Worm (Caenorhabditis elegans) whole organism, mixed stage, embryonic: ENCODE measurements around the gene K08F9.4.

Source experiments
- M03D4.4 ChIP-seq: sonication (generic microtip); optimal IDR thresholded peaks from 2 replicates; lab custom pipeline; 2017; ENCODE audit warnings: mild to moderate bottlenecking, missing genetic modification characterization, missing compliant biosample characterization
- bed-3 ChIP-seq: fragments of 200-800 bp; sonication (Bioruptor generic); optimal IDR thresholded peaks from 3 replicates; lab custom pipeline; 2018; ENCODE audit warnings: mild to moderate bottlenecking, missing genetic modification characterization, moderate library complexity, missing compliant biosample characterization
- blmp-1 ChIP-seq: fragments of 150-350 bp; optimal IDR thresholded peaks from 2 replicates; lab custom pipeline; 2014; ENCODE audit warnings: missing biosample characterization, missing genetic modification characterization
- ceh-39 ChIP-seq: fragments of 150-350 bp; optimal IDR thresholded peaks from 2 replicates; lab custom pipeline; 2014; ENCODE audit warnings: missing biosample characterization, missing genetic modification characterization
- ceh-43 ChIP-seq: fragments of 200-800 bp; sonication (Bioruptor generic); optimal IDR thresholded peaks from 2 replicates; lab custom pipeline; 2018; ENCODE audit warnings: mild to moderate bottlenecking, missing genetic modification characterization, moderate library complexity, missing compliant biosample characterization
- ceh-83 ChIP-seq: fragments of 200-800 bp; sonication (Bioruptor generic); optimal IDR thresholded peaks from 2 replicates; lab custom pipeline; 2018; ENCODE audit warnings: mild to moderate bottlenecking, missing genetic modification characterization, missing compliant biosample characterization
- ces-1 ChIP-seq: fragments of 150-350 bp; optimal IDR thresholded peaks from 2 replicates; lab custom pipeline; 2014; ENCODE audit warnings: missing biosample characterization, missing genetic modification reagents, missing genetic modification characterization
- cnd-1 ChIP-seq: fragments of 200-800 bp; sonication (Bioruptor generic); optimal IDR thresholded peaks from 2 replicates; lab custom pipeline; 2018; ENCODE audit warnings: mild to moderate bottlenecking, missing genetic modification characterization, missing compliant biosample characterization
- drap-1 ChIP-seq: fragments of 200-800 bp; sonication (Bioruptor generic); optimal IDR thresholded peaks from 3 replicates; lab custom pipeline; 2018; ENCODE audit warnings: mild to moderate bottlenecking, missing genetic modification characterization, missing compliant biosample characterization
- elt-1 ChIP-seq: sonication (generic microtip); optimal IDR thresholded peaks from 2 replicates; lab custom pipeline; 2017; ENCODE audit warnings: missing genetic modification characterization, mild to moderate bottlenecking, missing compliant biosample characterization, antibody characterized with exemption, moderate library complexity, borderline replicate concordance; ENCODE audit not compliant: insufficient read depth
- flh-1 ChIP-seq: fragments of 200-800 bp; sonication (Bioruptor generic); optimal IDR thresholded peaks from 2 replicates; lab custom pipeline; 2018; ENCODE audit warnings: mild to moderate bottlenecking, missing genetic modification characterization, moderate library complexity, missing compliant biosample characterization
- hlh-1 ChIP-seq: fragments of 150-350 bp; optimal IDR thresholded peaks from 2 replicates; lab custom pipeline; 2014; ENCODE audit warnings: missing biosample characterization, missing genetic modification reagents, missing genetic modification characterization
- lin-13 ChIP-seq: fragments of 150-350 bp; optimal IDR thresholded peaks from 2 replicates; lab custom pipeline; 2014; ENCODE audit warnings: missing biosample characterization, missing genetic modification characterization
- lin-32 ChIP-seq: fragments of 200-800 bp; sonication (Bioruptor generic); optimal IDR thresholded peaks from 2 replicates; lab custom pipeline; 2018; ENCODE audit warnings: mild to moderate bottlenecking, missing genetic modification characterization, missing compliant biosample characterization
- lsy-2 ChIP-seq: fragments of 150-350 bp; optimal IDR thresholded peaks from 2 replicates; lab custom pipeline; 2014; ENCODE audit warnings: missing biosample characterization, missing genetic modification characterization
- mep-1 ChIP-seq: fragments of 150-350 bp; optimal IDR thresholded peaks from 2 replicates; lab custom pipeline; 2017; ENCODE audit warnings: missing biosample characterization, missing genetic modification reagents, missing genetic modification characterization, inconsistent platforms
- mls-2 ChIP-seq: sonication (generic microtip); optimal IDR thresholded peaks from 2 replicates; lab custom pipeline; 2016; ENCODE audit warnings: mild to moderate bottlenecking, missing genetic modification characterization, moderate library complexity, missing compliant biosample characterization
- nhr-12 ChIP-seq: fragments of 150-350 bp; optimal IDR thresholded peaks from 2 replicates; lab custom pipeline; 2014; ENCODE audit warnings: missing biosample characterization, missing genetic modification characterization
- nhr-2 ChIP-seq: fragments of 150-350 bp; optimal IDR thresholded peaks from 2 replicates; lab custom pipeline; 2014; ENCODE audit warnings: missing biosample characterization, missing genetic modification characterization
- nhr-237 ChIP-seq: fragments of 150-350 bp; optimal IDR thresholded peaks from 2 replicates; lab custom pipeline; 2014; ENCODE audit warnings: missing biosample characterization, missing genetic modification characterization
- nhr-76 ChIP-seq: sonication (generic microtip); optimal IDR thresholded peaks from 2 replicates; lab custom pipeline; 2017; ENCODE audit warnings: missing biosample characterization, missing genetic modification characterization
- pha-4 ChIP-seq: fragments of 150-350 bp; optimal IDR thresholded peaks from 2 replicates; lab custom pipeline; 2018; ENCODE audit warnings: missing biosample characterization, missing genetic modification reagents, missing genetic modification characterization
- snpc-4 ChIP-seq: fragments of 150-350 bp; optimal IDR thresholded peaks from 2 replicates; lab custom pipeline; 2014; ENCODE audit warnings: missing biosample characterization, missing genetic modification characterization
- sptf-1 ChIP-seq: sonication (generic microtip); optimal IDR thresholded peaks from 2 replicates; lab custom pipeline; 2017; ENCODE audit warnings: mild to moderate bottlenecking, missing genetic modification characterization, moderate library complexity, missing compliant biosample characterization
- tbx-8 ChIP-seq: fragments of 200-800 bp; sonication (Bioruptor generic); optimal IDR thresholded peaks from 2 replicates; lab custom pipeline; 2018; ENCODE audit warnings: mild to moderate bottlenecking, missing genetic modification characterization, moderate library complexity, missing compliant biosample characterization
- unc-120 ChIP-seq: sonication (generic microtip); optimal IDR thresholded peaks from 2 replicates; lab custom pipeline; 2017; ENCODE audit warnings: missing genetic modification characterization, missing compliant biosample characterization; ENCODE audit not compliant: poor library complexity, severe bottlenecking
- unc-39 ChIP-seq: fragments of 150-350 bp; optimal IDR thresholded peaks from 2 replicates; lab custom pipeline; 2014; ENCODE audit warnings: missing biosample characterization, missing genetic modification characterization
- zip-8 ChIP-seq: fragments of 150-350 bp; optimal IDR thresholded peaks from 2 replicates; lab custom pipeline; 2014; ENCODE audit warnings: missing biosample characterization, missing genetic modification characterization

K08F9.4 gene

ce11 chrV:15186259-15186927 is 42.6 kb downstream of the K08F9.4 start, which contains the start of gene Y75B12B.3:
TSS of gene Y75B12B.3 (minus strand) at chrV:15186279.
- TF ChIP-seq lin-32 (no peak), cnd-1 (tag; lab: Kevin White, UChicago) (no peak), sptf-1 (tag; lab: Kevin White, UChicago) (no peak), ceh-39 (tag; lab: Kevin White, UChicago) (no peak), drap-1 (GFP tag; lab: Kevin White, UChicago) (no peak), zip-8 (tag; lab: Kevin White, UChicago) (no peak), unc-120 (tag; lab: Kevin White, UChicago) (no peak), elt-1 (tag; lab: Kevin White, UChicago) (no peak), nhr-12 (no peak), snpc-4 (tag; lab: Kevin White, UChicago) (no peak), lsy-2 (tag; lab: Kevin White, UChicago) (no peak), nhr-2 (tag; lab: Kevin White, UChicago) (no peak), ceh-43 (GFP tag; lab: Kevin White, UChicago) (no peak), mep-1 (tag; lab: Kevin White, UChicago) (no peak), M03D4.4 (tag; lab: Kevin White, UChicago) (no peak), tbx-8 (GFP tag; lab: Kevin White, UChicago) (no peak)
- TF ChIP-seq, all 35 proteins: peak for 0

DNA sequence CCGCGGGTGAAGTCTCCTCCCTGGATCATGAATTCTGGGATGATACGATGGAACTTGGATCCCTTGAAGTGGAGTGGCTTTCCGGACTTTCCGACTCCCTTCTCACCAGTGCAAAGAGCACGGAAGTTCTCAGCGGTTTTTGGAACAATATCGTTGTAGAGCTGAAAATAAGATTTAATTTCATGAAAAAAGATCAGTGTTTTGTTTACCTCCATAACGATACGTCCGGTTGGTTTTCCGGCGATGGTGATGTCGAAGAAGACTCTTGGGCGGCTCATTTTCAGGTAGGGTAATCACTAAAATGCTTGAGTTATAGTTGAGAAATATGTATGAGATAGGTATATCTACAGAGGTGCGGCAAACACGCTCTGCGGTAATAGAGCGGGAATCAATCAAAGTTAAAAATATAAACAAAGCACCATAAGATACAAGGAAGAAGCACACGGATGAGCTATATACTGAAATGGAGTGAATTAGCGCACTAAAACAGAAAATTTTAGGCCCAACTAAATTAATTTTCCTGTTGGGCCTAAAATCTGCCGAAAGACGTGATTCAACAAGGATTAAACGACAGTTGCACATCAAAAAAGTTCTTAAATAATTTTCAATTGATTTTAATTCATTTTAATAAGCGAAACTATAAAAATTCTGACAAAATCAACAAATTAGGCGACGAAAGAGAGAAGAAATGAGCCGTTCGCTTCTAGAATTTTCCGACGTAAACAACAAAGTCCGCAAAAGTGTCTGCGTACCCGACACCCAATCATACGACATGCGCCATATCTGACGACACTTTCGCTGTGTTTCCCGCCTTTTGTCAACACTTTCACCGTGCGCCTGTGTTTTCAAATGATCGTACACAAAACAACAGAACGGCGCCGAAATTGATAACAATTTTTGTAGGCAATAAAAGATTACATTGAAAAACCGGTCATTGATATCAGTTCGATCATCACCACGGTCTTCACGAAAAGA is 43.6 kb downstream of the K08F9.4 start, which contains the start of the genes cyn-7 and bath-36:
cyn-7 (minus strand) TSS at position 296 of the 975 bp plus-strand sequence.
bath-36 (plus strand) TSS at position 806 of the 975 bp plus-strand sequence.
- TF ChIP-seq ceh-83 (GFP tag; lab: Kevin White, UChicago) (no peak), ces-1 (GFP tag; lab: Kevin White, UChicago) (peak; percentile 68), blmp-1 (tag; lab: Kevin White, UChicago) (peak; percentile 13), nhr-237 (tag; lab: Kevin White, UChicago) (peak; percentile 1), nhr-2 (tag; lab: Kevin White, UChicago) (no peak), mep-1 (tag; lab: Kevin White, UChicago) (peak; percentile 56), ceh-43 (GFP tag; lab: Kevin White, UChicago) (no peak), bed-3 (GFP tag; lab: Kevin White, UChicago) (no peak), sptf-1 (tag; lab: Kevin White, UChicago) (peak; percentile 7), pha-4 (tag; lab: Kevin White, UChicago) (peak; percentile 92), lin-32 (no peak), lsy-2 (tag; lab: Kevin White, UChicago) (peak; percentile 54), lin-13 (peak; percentile 77), M03D4.4 (tag; lab: Kevin White, UChicago) (no peak), drap-1 (GFP tag; lab: Kevin White, UChicago) (peak; percentile 22), flh-1 (GFP tag; lab: Kevin White, UChicago) (no peak), unc-120 (tag; lab: Kevin White, UChicago) (peak; percentile 27)

- TF ChIP-seq lsy-2 (tag; lab: Kevin White, UChicago) (peak; percentile 83), pha-4 (tag; lab: Kevin White, UChicago) (peak; percentile 77), lin-13 (peak; percentile 58), nhr-76 (no peak), ceh-39 (tag; lab: Kevin White, UChicago) (peak; percentile 26), ces-1 (GFP tag; lab: Kevin White, UChicago) (peak; percentile 81), ceh-43 (GFP tag; lab: Kevin White, UChicago) (no peak), mep-1 (tag; lab: Kevin White, UChicago) (peak; percentile 78), nhr-237 (tag; lab: Kevin White, UChicago) (peak; percentile 71), hlh-1 (tag; lab: Kevin White, UChicago) (peak; percentile 18), mls-2 (tag; lab: Kevin White, UChicago) (no peak), flh-1 (GFP tag; lab: Kevin White, UChicago) (no peak), unc-39 (tag; lab: Kevin White, UChicago) (no peak), lin-32 (no peak)
Observed at ce11 chrV:15189567-15189966, 45.7 kb downstream of the K08F9.4 start, which contains the start of gene cyn-3. TSS of gene cyn-3 (plus strand) at chrV:15189927.
